Worm (Caenorhabditis elegans): ENCODE measurements around the gene ctf-4.

DNA sequence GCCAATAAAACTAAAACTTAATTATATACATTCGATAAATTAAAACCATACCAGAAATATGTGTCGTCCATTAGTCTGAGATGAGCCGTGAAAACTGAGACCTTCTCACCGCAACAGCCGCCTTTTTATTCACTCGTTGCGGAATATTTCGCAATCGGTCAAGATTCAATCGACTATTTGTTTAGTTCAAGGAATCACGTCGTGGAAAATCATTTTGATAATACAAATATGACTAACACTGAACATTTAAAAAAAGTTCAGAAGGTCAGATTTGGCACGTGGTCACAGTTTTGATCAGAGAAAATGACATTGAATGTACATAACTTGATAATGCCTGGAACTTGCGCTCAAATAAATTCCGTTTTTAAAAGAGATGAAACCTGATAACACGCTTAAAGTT, 26.6 kb downstream of the ctf-4 start, which contains the start of gene F17C11.11:
- TF ChIP-seq pat-9 (tag; optimal IDR thresholded peaks at IDR 0.05) = no peak
- no peak for TF ChIP-seq mec-3 (tag; optimal IDR thresholded peaks at IDR 0.05; ENCODE audit: borderline replicate concordance)
- TF ChIP-seq lin-11 (tag; optimal IDR thresholded peaks at IDR 0.05) = no peak
- no peak for TF ChIP-seq elt-2 (tag; optimal IDR thresholded peaks at IDR 0.05)
- TF ChIP-seq fkh-10 (GFP tag; optimal IDR thresholded peaks at IDR 0.05) = no peak
- TF ChIP-seq ama-1 (optimal IDR thresholded peaks at IDR 0.05) = no peak
